Fruit fly (Drosophila melanogaster) whole organism, embryonic: ENCODE data around the gene CG9503.

Source experiments
- Antp ChIP-seq: fragments of 200-800 bp; sonication (Bioruptor generic); optimal IDR thresholded peaks from 3 replicates; lab custom pipeline; 2016; ENCODE audit warnings: missing biosample characterization, missing genetic modification characterization
- Atf-2 ChIP-seq: fragments of 200-800 bp; sonication (Bioruptor generic); optimal IDR thresholded peaks from 2 replicates; lab custom pipeline; 2016; ENCODE audit warnings: missing biosample characterization, missing genetic modification characterization
- Blimp-1 ChIP-seq: fragments of 200-800 bp; sonication (Bioruptor generic); optimal IDR thresholded peaks from 3 replicates; lab custom pipeline; 2018; ENCODE audit warnings: missing biosample characterization, missing genetic modification characterization, mild to moderate bottlenecking, moderate library complexity, missing genetic modification reagents
- CG10431 ChIP-seq: fragments of 200-800 bp; sonication (Bioruptor generic); optimal IDR thresholded peaks from 3 replicates; lab custom pipeline; 2018; ENCODE audit warnings: missing biosample characterization, mild to moderate bottlenecking, missing genetic modification characterization
- CG11093 ChIP-seq: fragments of 200-800 bp; sonication (Bioruptor generic); IDR thresholded peaks from 3 replicates; pipeline ENCODE4 v1.3.6; 2022; ENCODE audit warnings: missing biosample characterization, missing genetic modification characterization
- CG12104 ChIP-seq: fragments of 200-800 bp; sonication (Bioruptor generic); optimal IDR thresholded peaks from 3 replicates; lab custom pipeline; 2016; ENCODE audit warnings: missing biosample characterization, missing genetic modification characterization
- CG13775 ChIP-seq: fragments of 200-800 bp; sonication (Bioruptor generic); optimal IDR thresholded peaks from 3 replicates; lab custom pipeline; 2017; ENCODE audit warnings: missing biosample characterization, mild to moderate bottlenecking, missing genetic modification characterization
- CG13894 ChIP-seq: fragments of 200-800 bp; sonication (Bioruptor generic); optimal IDR thresholded peaks from 3 replicates; lab custom pipeline; 2018; ENCODE audit warnings: missing biosample characterization, mild to moderate bottlenecking, missing genetic modification characterization, moderate library complexity
- CG15073 ChIP-seq: fragments of 200-800 bp; sonication (Bioruptor generic); optimal IDR thresholded peaks from 2 replicates; lab custom pipeline; 2016; ENCODE audit warnings: missing biosample characterization, missing genetic modification characterization
- CG3065 ChIP-seq: fragments of 200-800 bp; sonication (Bioruptor generic); optimal IDR thresholded peaks from 2 replicates; lab custom pipeline; 2016; ENCODE audit warnings: missing biosample characterization, missing genetic modification characterization
- CG31388 ChIP-seq: fragments of 200-800 bp; sonication (Bioruptor generic); optimal IDR thresholded peaks from 2 replicates; lab custom pipeline; 2016; ENCODE audit warnings: missing biosample characterization, missing genetic modification characterization
- CG3847 ChIP-seq: fragments of 200-800 bp; sonication (Bioruptor generic); IDR thresholded peaks from 2 replicates; pipeline ENCODE4 v1.3.6; 2022; ENCODE audit warnings: missing biosample characterization, missing genetic modification characterization
- CG4328 ChIP-seq: fragments of 200-800 bp; sonication (Bioruptor generic); optimal IDR thresholded peaks from 3 replicates; lab custom pipeline; 2017; ENCODE audit warnings: missing biosample characterization, missing genetic modification reagents, missing genetic modification characterization
- CG43689 ChIP-seq: fragments of 200-800 bp; sonication (Bioruptor generic); IDR thresholded peaks from 2 replicates; pipeline ENCODE4 v1.3.6; 2022; ENCODE audit warnings: missing biosample characterization, missing genetic modification characterization
- CG4854 ChIP-seq: fragments of 200-800 bp; sonication (Bioruptor generic); optimal IDR thresholded peaks from 2 replicates; lab custom pipeline; 2016; ENCODE audit warnings: missing biosample characterization, missing genetic modification characterization, inconsistent platforms
- CG7372 ChIP-seq: fragments of 200-800 bp; sonication (Bioruptor generic); IDR thresholded peaks from 2 replicates; pipeline ENCODE4 v1.3.6; 2022; ENCODE audit warnings: missing biosample characterization, missing genetic modification characterization
- CG7786 ChIP-seq: fragments of 200-800 bp; sonication (Bioruptor generic); optimal IDR thresholded peaks from 2 replicates; lab custom pipeline; 2016; ENCODE audit warnings: missing biosample characterization, missing genetic modification characterization
- CG8944 ChIP-seq: fragments of 200-800 bp; sonication (Bioruptor generic); optimal IDR thresholded peaks from 3 replicates; lab custom pipeline; 2016; ENCODE audit warnings: missing biosample characterization, missing genetic modification characterization
- CG9797 ChIP-seq: fragments of 200-800 bp; sonication (Bioruptor generic); optimal IDR thresholded peaks from 3 replicates; lab custom pipeline; 2018; ENCODE audit warnings: missing biosample characterization, mild to moderate bottlenecking, missing genetic modification characterization
- CHES-1-like ChIP-seq: fragments of 200-800 bp; sonication (Bioruptor generic); optimal IDR thresholded peaks from 2 replicates; lab custom pipeline; 2016; ENCODE audit warnings: missing biosample characterization, missing genetic modification characterization
- CkIIα-i1 ChIP-seq: fragments of 200-800 bp; sonication (Bioruptor generic); IDR thresholded peaks from 2 replicates; pipeline ENCODE4 v1.3.6; 2022; ENCODE audit warnings: missing biosample characterization, missing genetic modification characterization
- Oli ChIP-seq: fragments of 200-800 bp; sonication (Bioruptor generic); optimal IDR thresholded peaks from 2 replicates; lab custom pipeline; 2018; ENCODE audit warnings: missing biosample characterization, mild to moderate bottlenecking, missing genetic modification characterization, moderate library complexity
- Ravus ChIP-seq: fragments of 200-800 bp; sonication (Bioruptor generic); IDR thresholded peaks from 2 replicates; pipeline ENCODE4 v1.3.6; 2022; ENCODE audit warnings: missing biosample characterization, missing genetic modification characterization
- Spps ChIP-seq: fragments of 200-800 bp; sonication (Bioruptor generic); optimal IDR thresholded peaks from 2 replicates; lab custom pipeline; 2018; ENCODE audit warnings: missing biosample characterization, mild to moderate bottlenecking, missing genetic modification characterization
- Vsx1 ChIP-seq: fragments of 200-800 bp; sonication (Bioruptor generic); optimal IDR thresholded peaks from 2 replicates; lab custom pipeline; 2017; ENCODE audit warnings: missing biosample characterization, mild to moderate bottlenecking, missing genetic modification characterization, missing genetic modification reagents
- Xbp1 ChIP-seq: fragments of 200-800 bp; sonication (Bioruptor generic); optimal IDR thresholded peaks from 3 replicates; lab custom pipeline; 2016; ENCODE audit warnings: missing biosample characterization, mild to moderate bottlenecking, missing genetic modification characterization
- ab ChIP-seq: fragments of 200-800 bp; sonication (Bioruptor generic); optimal IDR thresholded peaks from 2 replicates; lab custom pipeline; 2016; ENCODE audit warnings: missing biosample characterization, missing genetic modification characterization
- abd-A ChIP-seq: fragments of 200-800 bp; sonication (Bioruptor generic); optimal IDR thresholded peaks from 3 replicates; lab custom pipeline; 2019; ENCODE audit warnings: missing biosample characterization, mild to moderate bottlenecking, missing genetic modification characterization, moderate library complexity
- ap ChIP-seq: fragments of 200-800 bp; sonication (Bioruptor generic); IDR thresholded peaks from 2 replicates; pipeline ENCODE4 v1.3.6; 2022; ENCODE audit warnings: missing biosample characterization, missing genetic modification characterization
- bbx ChIP-seq: fragments of 200-800 bp; sonication (Bioruptor generic); IDR thresholded peaks from 2 replicates; pipeline ENCODE4 v1.3.6; 2022; ENCODE audit warnings: missing biosample characterization, missing genetic modification characterization; ENCODE audit not compliant: partially characterized antibody
- cad ChIP-seq: fragments of >200 bp; optimal IDR thresholded peaks from 2 replicates; lab custom pipeline; 2017; ENCODE audit warnings: missing biosample characterization, missing genetic modification characterization
- cwo ChIP-seq: fragments of 200-800 bp; sonication (Bioruptor generic); optimal IDR thresholded peaks from 3 replicates; lab custom pipeline; 2017; ENCODE audit warnings: missing biosample characterization, missing genetic modification characterization, mild to moderate bottlenecking, moderate library complexity, missing genetic modification reagents
- dm ChIP-seq: fragments of 200-800 bp; sonication (Bioruptor generic); optimal IDR thresholded peaks from 3 replicates; lab custom pipeline; 2016; ENCODE audit warnings: missing biosample characterization, missing genetic modification characterization
- eyg ChIP-seq: fragments of 200-800 bp; sonication (Bioruptor generic); optimal IDR thresholded peaks from 3 replicates; lab custom pipeline; 2016; ENCODE audit warnings: missing biosample characterization, missing genetic modification characterization
- fd64A ChIP-seq: fragments of 200-800 bp; sonication (Bioruptor generic); optimal IDR thresholded peaks from 3 replicates; lab custom pipeline; 2018; ENCODE audit warnings: missing biosample characterization, mild to moderate bottlenecking, missing genetic modification characterization
- grn ChIP-seq: fragments of 200-800 bp; sonication (Bioruptor generic); optimal IDR thresholded peaks from 3 replicates; lab custom pipeline; 2017; ENCODE audit warnings: missing biosample characterization, missing genetic modification characterization
- inv ChIP-seq: fragments of 200-800 bp; sonication (Bioruptor generic); IDR thresholded peaks from 2 replicates; pipeline ENCODE4 v1.3.6; 2022; ENCODE audit warnings: missing biosample characterization, missing genetic modification characterization; ENCODE audit not compliant: partially characterized antibody
- ken ChIP-seq: fragments of 200-800 bp; sonication (Bioruptor generic); IDR thresholded peaks from 3 replicates; pipeline ENCODE4 v1.3.6; 2022; ENCODE audit warnings: missing biosample characterization, missing genetic modification characterization
- lab ChIP-seq: fragments of 200-800 bp; sonication (Bioruptor generic); optimal IDR thresholded peaks from 3 replicates; lab custom pipeline; 2017; ENCODE audit warnings: missing biosample characterization, missing genetic modification characterization, mild to moderate bottlenecking, moderate library complexity, missing genetic modification reagents
- mld ChIP-seq: fragments of 200-800 bp; sonication (Bioruptor generic); IDR thresholded peaks from 3 replicates; pipeline ENCODE4 v1.3.6; 2022; ENCODE audit warnings: missing biosample characterization, missing genetic modification characterization; ENCODE audit not compliant: partially characterized antibody
- prd ChIP-seq, 3 experiments: fragments of >200 bp in 2 of 3; fragments of 200-800 bp in 1 of 3; sonication (Bioruptor generic) in 1 of 3; optimal IDR thresholded peaks in 2 of 3; IDR thresholded peaks in 1 of 3; 2 replicates in 2 of 3; 3 replicates in 1 of 3; pipeline versions ENCODE4 v1.3.6 to Lab custom; 2017 to 2022; ENCODE audit warnings: missing biosample characterization in 1 of 3, missing genetic modification characterization in 1 of 3
- pum ChIP-seq: fragments of 200-800 bp; sonication (Bioruptor generic); optimal IDR thresholded peaks from 2 replicates; lab custom pipeline; 2016; ENCODE audit warnings: missing biosample characterization, missing genetic modification characterization
- ranshi ChIP-seq: fragments of 200-800 bp; sonication (Bioruptor generic); IDR thresholded peaks from 2 replicates; pipeline ENCODE4 v1.3.6; 2022; ENCODE audit warnings: missing biosample characterization, missing genetic modification characterization
- sim ChIP-seq: fragments of 200-800 bp; sonication (Bioruptor generic); IDR thresholded peaks from 2 replicates; pipeline ENCODE4 v1.3.6; 2022; ENCODE audit warnings: missing biosample characterization, missing genetic modification characterization
- sna ChIP-seq: fragments of 200-800 bp; sonication (Bioruptor generic); IDR thresholded peaks from 2 replicates; pipeline ENCODE4 v1.3.6; 2022; ENCODE audit warnings: missing biosample characterization, missing genetic modification characterization; ENCODE audit not compliant: partially characterized antibody
- tin ChIP-seq: fragments of 200-800 bp; sonication (Bioruptor generic); optimal IDR thresholded peaks from 3 replicates; lab custom pipeline; 2016; ENCODE audit warnings: missing biosample characterization, missing genetic modification characterization
- toy ChIP-seq: fragments of 200-800 bp; sonication (Bioruptor generic); IDR thresholded peaks from 2 replicates; pipeline ENCODE4 v1.3.6; 2022; ENCODE audit warnings: missing biosample characterization, missing genetic modification characterization
- wek ChIP-seq: fragments of 200-800 bp; sonication (Bioruptor generic); optimal IDR thresholded peaks from 3 replicates; lab custom pipeline; 2018; ENCODE audit warnings: missing biosample characterization, mild to moderate bottlenecking, missing genetic modification characterization, moderate library complexity
- zf30C ChIP-seq: fragments of 200-800 bp; sonication (Bioruptor generic); optimal IDR thresholded peaks from 3 replicates; lab custom pipeline; 2018; ENCODE audit warnings: missing biosample characterization, mild to moderate bottlenecking, missing genetic modification characterization

CG9503 gene

DNA sequence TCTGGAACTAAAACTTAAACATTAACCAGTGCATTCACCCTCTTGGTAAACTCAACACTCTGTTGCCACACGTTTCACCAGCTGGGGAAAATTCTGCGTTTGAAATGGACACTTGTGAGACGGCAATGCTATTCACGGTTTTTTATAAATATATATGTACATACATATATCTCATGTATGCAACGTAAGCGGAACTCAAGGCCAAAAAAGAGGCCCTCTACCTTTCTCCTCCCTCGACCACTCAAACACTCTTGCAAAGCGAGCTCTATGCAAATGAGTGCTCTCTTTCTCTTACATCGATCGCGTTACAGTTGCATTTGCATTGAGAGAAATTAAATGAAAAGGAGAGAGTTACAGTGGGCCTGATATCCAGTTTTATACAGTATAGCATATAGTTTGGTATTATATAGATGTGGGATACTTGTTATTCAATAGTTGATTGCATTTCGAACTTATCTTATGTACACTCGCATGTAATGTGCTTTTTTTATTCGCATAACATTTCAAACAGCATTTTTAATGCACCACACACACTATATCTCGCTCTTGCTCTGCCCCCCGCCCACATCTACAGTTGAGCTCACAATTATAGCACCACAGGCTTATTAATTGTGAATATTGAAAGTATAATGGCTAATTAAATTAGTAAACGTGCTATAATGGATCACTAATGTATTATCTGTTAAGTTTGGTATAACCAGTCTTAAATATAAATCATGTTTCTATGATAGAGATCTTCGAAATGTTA is 29.0 kb upstream of the CG9503 start (continued):
- TF ChIP-seq pum (GFP tag; lab: Kevin White, UChicago) (no peak), cad (GFP tag; lab: Kevin White, UChicago) (no peak), CG31388 (GFP tag; lab: Kevin White, UChicago) (no peak), lab (GFP tag; lab: Kevin White, UChicago) (no peak), CG8944 (GFP tag; lab: Kevin White, UChicago) (peak; percentile 29), Vsx1 (GFP tag; lab: Kevin White, UChicago) (peak; percentile 21), zf30C (GFP tag; lab: Kevin White, UChicago) (peak; percentile 9), sna (no peak), CG7372 (no peak), Antp (GFP tag; lab: Kevin White, UChicago) (peak; percentile 18), CG43689 (GFP tag; lab: Robert Waterston, UW) (no peak), abd-A (tag; lab: Kevin White, UChicago) (no peak), CkIIα-i1 (GFP tag; lab: Robert Waterston, UW) (no peak), eyg (GFP tag; lab: Kevin White, UChicago) (no peak), Spps (tag; lab: Kevin White, UChicago) (peak; percentile 38), wek (GFP tag; lab: Kevin White, UChicago) (no peak), toy (no peak), Blimp-1 (GFP tag; lab: Kevin White, UChicago) (peak; percentile 58), Atf-2 (GFP tag; lab: Kevin White, UChicago) (peak; percentile 19), CG11093 (no peak), CG3065 (GFP tag; lab: Kevin White, UChicago) (no peak), Oli (tag; lab: Kevin White, UChicago) (peak; percentile 57), ap (GFP tag; lab: Robert Waterston, UW) (peak; percentile 24; the same call in 1 of the 2 replicates), tin (peak; percentile 36), prd (optimal IDR thresholded peaks at IDR 0.05; lab: Kevin White, UChicago) (no peak), prd (GFP tag; IDR thresholded peaks at IDR 0.05; lab: Robert Waterston, UW) (peak; percentile 60), CHES-1-like (GFP tag; lab: Kevin White, UChicago) (no peak), CG9797 (GFP tag; lab: Kevin White, UChicago) (no peak), ab (GFP tag; lab: Kevin White, UChicago) (no peak), CG15073 (GFP tag; lab: Kevin White, UChicago) (no peak), Ravus (GFP tag; lab: Robert Waterston, UW) (no peak), fd64A (GFP tag; lab: Kevin White, UChicago) (peak; percentile 51), sim (GFP tag; lab: Robert Waterston, UW) (peak; percentile 15; the same call in 1 of the 2 replicates), CG13894 (tag; lab: Kevin White, UChicago) (no peak), cwo (no peak), bbx (GFP tag; lab: Robert Waterston, UW) (no peak), CG10431 (GFP tag; lab: Kevin White, UChicago) (peak; percentile 54), CG4854 (no peak), CG7786 (GFP tag; lab: Kevin White, UChicago) (no peak), Xbp1 (GFP tag; lab: Kevin White, UChicago) (peak; percentile 35), mld (no peak), inv (no peak), grn (GFP tag; lab: Kevin White, UChicago) (no peak), ranshi (GFP tag; lab: Robert Waterston, UW) (peak; percentile 37; the same call in 1 of the 2 replicates), CG4328 (GFP tag; lab: Kevin White, UChicago) (no peak), CG3847 (GFP tag; lab: Robert Waterston, UW) (no peak), dm (GFP tag; lab: Kevin White, UChicago) (no peak), CG13775 (GFP tag; lab: Kevin White, UChicago) (peak; percentile 1), CG12104 (GFP tag; lab: Kevin White, UChicago) (no peak), ken (GFP tag; lab: Robert Waterston, UW) (peak; percentile 58; the same call in 1 of the 3 replicates)
